Worm (Caenorhabditis elegans) whole organism, L2 larva: Measurements from ENCODE around the gene F22F7.3.
"Not testable (repeated sequence)": the region's sequence is repeated elsewhere in the genome, so short reads cannot be mapped to it uniquely, and the experiment has no call there.

Source experiments
- F13H6.1 ChIP-seq: sonication (generic microtip); optimal IDR thresholded peaks from 2 replicates; lab custom pipeline; 2016; ENCODE audit warnings: missing genetic modification characterization, missing compliant biosample characterization
- R02D3.7 ChIP-seq: fragments of 150-350 bp; optimal IDR thresholded peaks from 2 replicates; lab custom pipeline; 2014; ENCODE audit warnings: missing biosample characterization, missing genetic modification characterization
- Y55F3AM.14 ChIP-seq: fragments of 200-800 bp; sonication (Bioruptor generic); optimal IDR thresholded peaks from 2 replicates; lab custom pipeline; 2018; ENCODE audit warnings: mild to moderate bottlenecking, missing genetic modification characterization, missing compliant biosample characterization
- alr-1 ChIP-seq: fragments of 150-350 bp; optimal IDR thresholded peaks from 2 replicates; lab custom pipeline; 2014; ENCODE audit warnings: missing biosample characterization, missing genetic modification characterization
- aly-2 ChIP-seq: fragments of 150-350 bp; optimal IDR thresholded peaks from 2 replicates; lab custom pipeline; 2014; ENCODE audit warnings: missing biosample characterization, missing genetic modification characterization
- ama-1 ChIP-seq: fragments of 150-350 bp; optimal IDR thresholded peaks from 2 replicates; lab custom pipeline; 2018; ENCODE audit warnings: inconsistent platforms
- blmp-1 ChIP-seq: sonication (generic microtip); optimal IDR thresholded peaks from 2 replicates; lab custom pipeline; 2017; ENCODE audit warnings: missing genetic modification characterization, mild to moderate bottlenecking, missing compliant biosample characterization, antibody characterized with exemption, moderate library complexity; ENCODE audit not compliant: insufficient read depth
- ceh-16 ChIP-seq: fragments of 150-350 bp; optimal IDR thresholded peaks from 2 replicates; lab custom pipeline; 2014; ENCODE audit warnings: missing biosample characterization, missing genetic modification characterization
- ceh-82 ChIP-seq: fragments of 150-350 bp; optimal IDR thresholded peaks from 2 replicates; lab custom pipeline; 2014; ENCODE audit warnings: missing biosample characterization, missing genetic modification characterization
- crh-2 ChIP-seq: sonication (generic microtip); optimal IDR thresholded peaks from 2 replicates; lab custom pipeline; 2017; ENCODE audit warnings: missing biosample characterization, missing genetic modification characterization
- dmd-4 ChIP-seq: sonication (generic microtip); optimal IDR thresholded peaks from 2 replicates; lab custom pipeline; 2017; ENCODE audit warnings: missing biosample characterization, missing genetic modification characterization
- elt-1 ChIP-seq: fragments of 150-350 bp; optimal IDR thresholded peaks from 2 replicates; lab custom pipeline; 2014; ENCODE audit warnings: missing biosample characterization, missing genetic modification characterization
- elt-3 ChIP-seq: sonication (generic microtip); optimal IDR thresholded peaks from 2 replicates; lab custom pipeline; 2017; ENCODE audit warnings: missing biosample characterization, missing genetic modification characterization
- lin-11 ChIP-seq: fragments of 150-350 bp; sonication (generic microtip); optimal IDR thresholded peaks from 2 replicates; lab custom pipeline; 2014; ENCODE audit warnings: missing biosample characterization, missing genetic modification characterization, inconsistent platforms, mixed read lengths
- lin-13 ChIP-seq: fragments of 150-350 bp; optimal IDR thresholded peaks from 2 replicates; lab custom pipeline; 2014; ENCODE audit warnings: missing biosample characterization, missing genetic modification reagents, missing genetic modification characterization
- lin-39 ChIP-seq: fragments of 150-350 bp; optimal IDR thresholded peaks from 2 replicates; lab custom pipeline; 2014; ENCODE audit warnings: missing biosample characterization, missing genetic modification reagents, missing genetic modification characterization
- lsy-2 ChIP-seq, 2 experiments: fragments of 150-350 bp in 1 of 2; sonication (generic microtip) in 1 of 2; optimal IDR thresholded peaks; 2 replicates each; lab custom pipeline; 2014 to 2017; ENCODE audit warnings: missing biosample characterization in 2 of 2, missing genetic modification characterization in 2 of 2
- mab-5 ChIP-seq: fragments of 150-350 bp; optimal IDR thresholded peaks from 2 replicates; lab custom pipeline; 2014; ENCODE audit warnings: missing biosample characterization, missing genetic modification characterization
- mbf-1 ChIP-seq: sonication (generic microtip); optimal IDR thresholded peaks from 2 replicates; lab custom pipeline; 2017; ENCODE audit warnings: missing biosample characterization, missing genetic modification characterization
- mdl-1 ChIP-seq, 2 experiments: fragments of 150-350 bp in 1 of 2; sonication (generic microtip) in 1 of 2; optimal IDR thresholded peaks; 2 replicates each; lab custom pipeline; 2017; ENCODE audit warnings: missing biosample characterization in 2 of 2, missing genetic modification characterization in 2 of 2
- nhr-10 ChIP-seq: sonication (generic microtip); optimal IDR thresholded peaks from 2 replicates; lab custom pipeline; 2017; ENCODE audit warnings: missing biosample characterization, missing genetic modification characterization
- nhr-12 ChIP-seq: fragments of 150-350 bp; optimal IDR thresholded peaks from 2 replicates; lab custom pipeline; 2014; ENCODE audit warnings: missing biosample characterization, missing genetic modification characterization
- nhr-129 ChIP-seq: fragments of 150-350 bp; optimal IDR thresholded peaks from 2 replicates; lab custom pipeline; 2014; ENCODE audit warnings: missing biosample characterization, missing genetic modification characterization
- nhr-21 ChIP-seq: fragments of 150-350 bp; optimal IDR thresholded peaks from 2 replicates; lab custom pipeline; 2014; ENCODE audit warnings: missing biosample characterization, missing genetic modification characterization
- nhr-23 ChIP-seq: fragments of 150-350 bp; optimal IDR thresholded peaks from 2 replicates; lab custom pipeline; 2014; ENCODE audit warnings: missing biosample characterization, missing genetic modification reagents, missing genetic modification characterization
- nhr-237 ChIP-seq: fragments of 150-350 bp; optimal IDR thresholded peaks from 2 replicates; lab custom pipeline; 2014; ENCODE audit warnings: missing biosample characterization, missing genetic modification characterization
- nhr-77 ChIP-seq: fragments of 150-350 bp; optimal IDR thresholded peaks from 2 replicates; lab custom pipeline; 2014; ENCODE audit warnings: missing biosample characterization, missing genetic modification characterization
- sem-4 ChIP-seq: fragments of 150-350 bp; optimal IDR thresholded peaks from 2 replicates; lab custom pipeline; 2014; ENCODE audit warnings: missing biosample characterization, missing genetic modification reagents, missing genetic modification characterization
- sma-9 ChIP-seq, 2 experiments: fragments of 150-350 bp in 1 of 2; sonication (generic microtip) in 1 of 2; optimal IDR thresholded peaks; 2 replicates each; lab custom pipeline; 2014 to 2016; ENCODE audit warnings: missing genetic modification characterization in 2 of 2, mild to moderate bottlenecking in 1 of 2, missing biosample characterization in 1 of 2, missing compliant biosample characterization in 1 of 2, missing genetic modification reagents in 1 of 2, moderate library complexity in 1 of 2
- snpc-4 ChIP-seq: fragments of 150-350 bp; optimal IDR thresholded peaks from 2 replicates; lab custom pipeline; 2014; ENCODE audit warnings: missing biosample characterization, missing genetic modification characterization
- unc-39 ChIP-seq: fragments of 150-350 bp; optimal IDR thresholded peaks from 2 replicates; lab custom pipeline; 2014; ENCODE audit warnings: missing biosample characterization, missing genetic modification characterization
- unc-55 ChIP-seq: fragments of 150-350 bp; sonication (generic microtip); optimal IDR thresholded peaks from 3 replicates; lab custom pipeline; 2014; ENCODE audit warnings: missing biosample characterization, missing genetic modification reagents, missing genetic modification characterization
- unc-62 ChIP-seq: fragments of 150-350 bp; optimal IDR thresholded peaks from 2 replicates; lab custom pipeline; 2014; ENCODE audit warnings: missing biosample characterization, missing genetic modification reagents, missing genetic modification characterization
- zag-1 ChIP-seq: fragments of 150-350 bp; optimal IDR thresholded peaks from 2 replicates; lab custom pipeline; 2014; ENCODE audit warnings: missing biosample characterization, missing genetic modification characterization
- ztf-1 ChIP-seq: fragments of 200-800 bp; sonication (Bioruptor generic); conservative IDR thresholded peaks from 2 replicates; pipeline ENCODE4 v1.3.6; 2022; ENCODE audit warnings: missing genetic modification characterization, missing compliant biosample characterization
- ztf-4 ChIP-seq: fragments of 150-350 bp; optimal IDR thresholded peaks from 2 replicates; lab custom pipeline; 2014; ENCODE audit warnings: missing biosample characterization, missing genetic modification characterization

F22F7.3 gene

DNA sequence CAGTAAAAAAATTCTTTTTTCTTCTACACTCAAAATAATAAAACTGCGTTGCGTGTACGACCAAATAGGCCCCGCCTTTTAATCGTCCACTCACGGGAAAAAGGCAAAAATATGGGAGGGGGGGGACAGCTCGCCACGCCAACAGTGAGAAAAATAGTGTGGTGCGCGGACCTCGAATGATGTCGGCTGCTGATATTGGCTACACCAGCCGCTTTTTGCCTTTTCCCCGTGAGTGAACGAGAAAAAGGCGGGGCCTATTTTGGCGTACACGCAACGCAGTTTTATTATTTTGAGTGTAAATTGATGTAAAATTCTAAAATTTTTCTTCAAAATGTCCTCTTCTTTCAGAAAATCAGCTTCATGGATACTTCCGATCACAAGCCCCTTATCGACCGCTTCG, 20.1 kb upstream of the F22F7.3 start, which contains the start of gene ztf-28:
ztf-28 (plus strand) TSS at position 349 of the 400 bp plus-strand sequence.
- TF ChIP-seq ztf-4; nhr-237 (tag; lab: Kevin White, UChicago); zag-1 (tag; lab: Kevin White, UChicago): not testable (repeated sequence)

DNA sequence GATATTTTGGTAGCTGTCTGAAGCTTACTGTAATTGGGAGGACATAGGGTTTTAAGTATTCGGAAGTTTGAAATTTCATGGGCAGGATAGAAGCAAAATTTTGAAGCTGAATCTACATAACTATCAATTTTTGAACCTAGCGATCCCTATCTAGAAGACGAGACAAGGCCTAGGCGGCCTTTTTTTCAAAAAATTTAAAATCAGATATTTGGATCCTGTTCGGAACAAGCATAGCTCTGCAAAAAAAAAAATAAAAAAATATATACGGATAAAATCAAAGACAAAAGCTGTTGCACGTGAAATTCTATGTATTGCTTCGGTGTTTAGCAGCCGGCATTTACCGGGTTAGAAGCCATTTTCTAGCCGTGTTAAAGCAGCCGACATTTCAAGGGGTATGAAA, 15.3 kb upstream of the F22F7.3 start, which contains the start of gene F36F12.2:
F36F12.2 (minus strand) TSS at position 101 of the 400 bp plus-strand sequence.
- TF ChIP-seq crh-2 (tag; lab: Kevin White, UChicago) (no peak), elt-3 (tag; lab: Kevin White, UChicago) (no peak), ztf-4 (no peak), nhr-77 (no peak), F13H6.1 (tag; lab: Kevin White, UChicago) (no peak), nhr-12 (no peak), ama-1 (lab: Kevin White, UChicago) (no peak), aly-2 (no peak), mdl-1 (tag; optimal IDR thresholded peaks at IDR 0.05; lab: Kevin White, UChicago) (no peak), ztf-1 (GFP tag; lab: Robert Waterston, UW) (no peak), nhr-237 (tag; lab: Kevin White, UChicago) (no peak)

DNA sequence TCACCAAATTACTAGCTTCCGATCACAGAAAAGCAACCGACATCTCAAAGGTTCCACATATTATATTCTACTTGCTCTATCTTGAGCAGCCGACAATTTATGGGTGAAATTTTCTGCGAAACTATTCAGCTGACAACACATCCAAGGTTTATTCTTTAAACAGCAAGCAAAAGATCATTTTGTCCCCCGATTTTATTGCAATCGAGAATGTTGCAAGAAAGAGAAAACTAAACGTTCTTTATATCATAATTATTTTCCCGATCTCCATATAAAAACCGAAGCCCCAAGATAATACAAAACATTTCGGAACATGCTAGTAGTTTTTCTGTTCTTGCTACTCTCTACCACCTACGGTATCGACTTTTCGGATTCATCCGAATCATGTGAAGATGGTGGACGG, 14.7 kb upstream of the F22F7.3 start, which contains the start of gene clec-207:
clec-207 (plus strand) TSS at position 301 of the 400 bp plus-strand sequence.
- TF ChIP-seq nhr-10 (tag; lab: Kevin White, UChicago) = no peak
- TF ChIP-seq lsy-2 (tag; optimal IDR thresholded peaks at IDR 0.05; lab: Kevin White, UChicago) = no peak

DNA sequence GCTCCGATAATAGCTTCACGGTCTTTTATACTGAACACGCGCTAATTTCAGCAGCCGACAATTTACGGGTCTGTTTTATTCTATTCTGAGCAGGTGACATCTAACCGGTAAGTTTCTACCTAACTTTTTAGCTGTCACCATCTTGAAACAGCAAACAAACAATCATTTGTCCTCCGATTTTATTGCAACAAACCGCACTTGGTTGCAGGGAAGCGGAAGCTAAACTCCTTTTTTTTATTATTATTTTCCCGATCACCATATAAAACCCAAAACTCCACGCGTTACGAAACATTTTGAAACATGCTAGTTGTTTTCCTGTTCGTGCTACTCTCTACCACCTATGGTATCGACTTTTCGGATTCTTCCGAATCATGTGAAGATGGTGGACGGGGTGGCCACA, 12.8 kb upstream of the F22F7.3 start, which contains the start of gene clec-208:
clec-208 (plus strand) TSS at position 301 of the 400 bp plus-strand sequence.
- no peak for TF ChIP-seq snpc-4 (tag; lab: Kevin White, UChicago)
- TF ChIP-seq lin-11 (tag; lab: Kevin White, UChicago) = no peak
- no peak for TF ChIP-seq mab-5 (tag; lab: Kevin White, UChicago)
- no peak for TF ChIP-seq lin-13 (GFP tag; lab: Kevin White, UChicago)
- no peak for TF ChIP-seq nhr-21
- no peak for TF ChIP-seq elt-1 (tag; lab: Kevin White, UChicago)
- TF ChIP-seq blmp-1 (tag; lab: Kevin White, UChicago) = no peak
- TF ChIP-seq nhr-23 = no peak
- no peak for TF ChIP-seq ztf-4
- TF ChIP-seq sma-9 (GFP tag; optimal IDR thresholded peaks at IDR 0.05; lab: Kevin White, UChicago) = no peak
- TF ChIP-seq sma-9 (tag; optimal IDR thresholded peaks at IDR 0.05; lab: Kevin White, UChicago) = no peak
- TF ChIP-seq lin-39 (tag; lab: Kevin White, UChicago) = no peak
- TF ChIP-seq unc-55 (GFP tag; lab: Kevin White, UChicago) = no peak
- no peak for TF ChIP-seq mbf-1 (tag; lab: Kevin White, UChicago)
- TF ChIP-seq Y55F3AM.14 (GFP tag; lab: Kevin White, UChicago) = no peak
- TF ChIP-seq unc-39 (tag; lab: Kevin White, UChicago) = no peak
- TF ChIP-seq sem-4 (tag; lab: Kevin White, UChicago) = no peak
- TF ChIP-seq nhr-129 (tag; lab: Kevin White, UChicago) = no peak

DNA sequence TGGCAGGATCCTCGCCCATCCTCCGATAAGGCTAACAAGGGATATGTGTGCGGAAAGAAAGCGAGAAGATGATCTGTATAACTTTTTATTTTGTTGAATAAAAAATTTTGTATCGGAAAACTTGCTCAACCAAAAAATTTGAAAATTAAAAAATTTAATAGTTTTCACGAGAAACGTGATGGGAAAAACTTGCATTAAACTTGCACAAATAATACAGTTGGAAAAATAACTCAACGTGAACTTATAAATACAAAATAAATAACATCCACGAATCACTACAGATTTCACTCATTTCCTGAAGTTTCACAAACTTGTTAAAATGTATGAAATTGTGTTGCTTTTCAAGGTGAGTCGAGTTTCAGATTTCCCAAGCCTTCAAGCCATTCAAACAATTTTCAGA, 11.4 kb upstream of the F22F7.3 start, which contains the start of gene F36F12.7:
F36F12.7 (plus strand) TSS at position 301 of the 400 bp plus-strand sequence.
- TF ChIP-seq unc-62 (GFP tag; lab: Kevin White, UChicago) (no peak), dmd-4 (tag; lab: Kevin White, UChicago) (no peak), R02D3.7 (tag; lab: Kevin White, UChicago) (no peak), lin-13 (GFP tag; lab: Kevin White, UChicago) (no peak), ceh-82 (tag; lab: Kevin White, UChicago) (no peak), lin-39 (tag; lab: Kevin White, UChicago) (no peak), sem-4 (tag; lab: Kevin White, UChicago) (no peak), elt-1 (tag; lab: Kevin White, UChicago) (no peak), alr-1 (tag; lab: Kevin White, UChicago) (no peak), ceh-16 (tag; lab: Kevin White, UChicago) (no peak), mab-5 (tag; lab: Kevin White, UChicago) (no peak), zag-1 (tag; lab: Kevin White, UChicago) (no peak), ztf-4 (no peak), sma-9 (GFP tag; optimal IDR thresholded peaks at IDR 0.05; lab: Kevin White, UChicago) (no peak), sma-9 (tag; optimal IDR thresholded peaks at IDR 0.05; lab: Kevin White, UChicago) (no peak), mbf-1 (tag; lab: Kevin White, UChicago) (no peak), nhr-21 (no peak)
